Fruit fly (Drosophila melanogaster) whole organism, embryonic: ENCODE data around the gene CG5181.

Source experiments
- Atf3 ChIP-seq: fragments of 200-800 bp; sonication (Bioruptor generic); optimal IDR thresholded peaks from 3 replicates; lab custom pipeline; 2016; ENCODE audit warnings: missing biosample characterization, missing genetic modification characterization
- BtbVII ChIP-seq: fragments of 200-800 bp; sonication (Bioruptor generic); optimal IDR thresholded peaks from 3 replicates; lab custom pipeline; 2017; ENCODE audit warnings: missing biosample characterization, mild to moderate bottlenecking, missing genetic modification characterization
- CG1024 ChIP-seq: fragments of 200-800 bp; sonication (Bioruptor generic); IDR thresholded peaks from 2 replicates; pipeline ENCODE4 v1.3.6; 2022; ENCODE audit warnings: missing biosample characterization, missing genetic modification characterization
- CG10274 ChIP-seq: fragments of 200-800 bp; sonication (Bioruptor generic); optimal IDR thresholded peaks from 3 replicates; lab custom pipeline; 2017; ENCODE audit warnings: missing biosample characterization, mild to moderate bottlenecking, missing genetic modification characterization
- CG11560 ChIP-seq: fragments of 200-800 bp; sonication (Bioruptor generic); IDR thresholded peaks from 3 replicates; pipeline ENCODE4 v1.3.6; 2022; ENCODE audit warnings: missing biosample characterization, missing genetic modification characterization
- CG12071 ChIP-seq: fragments of 200-800 bp; sonication (Bioruptor generic); optimal IDR thresholded peaks from 3 replicates; lab custom pipeline; 2018; ENCODE audit warnings: missing biosample characterization, mild to moderate bottlenecking, missing genetic modification characterization
- CG12391 ChIP-seq: fragments of 200-800 bp; sonication (Bioruptor generic); optimal IDR thresholded peaks from 3 replicates; lab custom pipeline; 2018; ENCODE audit warnings: missing biosample characterization, mild to moderate bottlenecking, missing genetic modification characterization, moderate library complexity
- CG13296 ChIP-seq: fragments of 200-800 bp; sonication (Bioruptor generic); optimal IDR thresholded peaks from 3 replicates; lab custom pipeline; 2018; ENCODE audit warnings: missing biosample characterization, mild to moderate bottlenecking, missing genetic modification characterization
- CG13775 ChIP-seq: fragments of 200-800 bp; sonication (Bioruptor generic); optimal IDR thresholded peaks from 3 replicates; lab custom pipeline; 2017; ENCODE audit warnings: missing biosample characterization, mild to moderate bottlenecking, missing genetic modification characterization
- CG14441 ChIP-seq: fragments of 200-800 bp; sonication (Bioruptor generic); IDR thresholded peaks from 2 replicates; pipeline ENCODE4 v1.3.6; 2022; ENCODE audit warnings: missing biosample characterization, missing genetic modification characterization
- CG14667 ChIP-seq: fragments of 200-800 bp; sonication (Bioruptor generic); IDR thresholded peaks from 2 replicates; pipeline ENCODE4 v1.3.6; 2022; ENCODE audit warnings: missing biosample characterization, missing genetic modification characterization
- CG15269 ChIP-seq: fragments of 200-800 bp; sonication (Bioruptor generic); optimal IDR thresholded peaks from 2 replicates; lab custom pipeline; 2018; ENCODE audit warnings: missing biosample characterization, mild to moderate bottlenecking, missing genetic modification characterization, moderate library complexity
- CG1529 ChIP-seq: fragments of 200-800 bp; sonication (Bioruptor generic); optimal IDR thresholded peaks from 3 replicates; lab custom pipeline; 2018; ENCODE audit warnings: missing biosample characterization, missing genetic modification characterization
- CG15601 ChIP-seq: fragments of 200-800 bp; sonication (Bioruptor generic); optimal IDR thresholded peaks from 3 replicates; lab custom pipeline; 2019; ENCODE audit warnings: missing biosample characterization, mild to moderate bottlenecking, missing genetic modification characterization, moderate library complexity
- CG17612 ChIP-seq: fragments of 200-800 bp; sonication (Bioruptor generic); IDR thresholded peaks from 2 replicates; pipeline ENCODE4 v1.3.6; 2022; ENCODE audit warnings: missing biosample characterization, missing genetic modification characterization
- CG2678 ChIP-seq: fragments of 200-800 bp; sonication (Bioruptor generic); optimal IDR thresholded peaks from 3 replicates; lab custom pipeline; 2019; ENCODE audit warnings: missing biosample characterization, mild to moderate bottlenecking, missing genetic modification characterization, moderate library complexity
- CG43689 ChIP-seq: fragments of 200-800 bp; sonication (Bioruptor generic); IDR thresholded peaks from 2 replicates; pipeline ENCODE4 v1.3.6; 2022; ENCODE audit warnings: missing biosample characterization, missing genetic modification characterization
- CG4820 ChIP-seq: fragments of 200-800 bp; sonication (Bioruptor generic); optimal IDR thresholded peaks from 3 replicates; lab custom pipeline; 2016; ENCODE audit warnings: missing biosample characterization, missing genetic modification characterization
- CG6254 ChIP-seq: fragments of 200-800 bp; sonication (Bioruptor generic); optimal IDR thresholded peaks from 3 replicates; lab custom pipeline; 2017; ENCODE audit warnings: mild to moderate bottlenecking, missing biosample characterization, missing genetic modification reagents, missing genetic modification characterization
- CG9215 ChIP-seq: fragments of 200-800 bp; sonication (Bioruptor generic); IDR thresholded peaks from 2 replicates; pipeline ENCODE4 v1.3.6; 2022; ENCODE audit warnings: missing biosample characterization, missing genetic modification characterization
- HLH4C ChIP-seq: fragments of 200-800 bp; sonication (Bioruptor generic); IDR thresholded peaks from 3 replicates; pipeline ENCODE4 v1.3.6; 2022; ENCODE audit warnings: missing biosample characterization, missing genetic modification characterization; ENCODE audit not compliant: partially characterized antibody
- Hsf ChIP-seq: fragments of 200-800 bp; sonication (Bioruptor generic); optimal IDR thresholded peaks from 3 replicates; lab custom pipeline; 2016; ENCODE audit warnings: missing biosample characterization, missing genetic modification characterization
- MBD-R2 ChIP-seq: fragments of 200-800 bp; sonication (Bioruptor generic); IDR thresholded peaks from 2 replicates; pipeline ENCODE4 v1.3.6; 2022; ENCODE audit warnings: missing biosample characterization, missing genetic modification characterization
- Mrtf ChIP-seq: fragments of 200-800 bp; sonication (Bioruptor generic); IDR thresholded peaks from 3 replicates; pipeline ENCODE4 v1.3.6; 2022; ENCODE audit warnings: missing biosample characterization, missing genetic modification characterization
- Pdp1 ChIP-seq, 2 experiments: fragments of 200-800 bp; sonication (Bioruptor generic); optimal IDR thresholded peaks; 3 replicates each; lab custom pipeline; 2016; ENCODE audit warnings: missing biosample characterization in 2 of 2, missing genetic modification characterization in 2 of 2, mild to moderate bottlenecking in 1 of 2, moderate library complexity in 1 of 2
- Spps ChIP-seq: fragments of 200-800 bp; sonication (Bioruptor generic); optimal IDR thresholded peaks from 2 replicates; lab custom pipeline; 2018; ENCODE audit warnings: missing biosample characterization, mild to moderate bottlenecking, missing genetic modification characterization
- Ssrp ChIP-seq: fragments of 200-800 bp; sonication (Bioruptor generic); optimal IDR thresholded peaks from 2 replicates; lab custom pipeline; 2018; ENCODE audit warnings: missing biosample characterization, mild to moderate bottlenecking, missing genetic modification characterization, moderate library complexity
- amos ChIP-seq: fragments of 200-800 bp; sonication (Bioruptor generic); IDR thresholded peaks from 2 replicates; pipeline ENCODE4 v1.3.6; 2022; ENCODE audit warnings: missing biosample characterization, missing genetic modification characterization; ENCODE audit not compliant: partially characterized antibody
- bowl ChIP-seq: fragments of 200-800 bp; sonication (Bioruptor generic); IDR thresholded peaks from 2 replicates; pipeline ENCODE4 v1.3.6; 2022; ENCODE audit warnings: missing biosample characterization, missing genetic modification characterization
- cato ChIP-seq: fragments of 200-800 bp; sonication (Bioruptor generic); optimal IDR thresholded peaks from 2 replicates; lab custom pipeline; 2016; ENCODE audit warnings: missing biosample characterization, missing genetic modification characterization, borderline replicate concordance
- cwo ChIP-seq: fragments of 200-800 bp; sonication (Bioruptor generic); optimal IDR thresholded peaks from 3 replicates; lab custom pipeline; 2017; ENCODE audit warnings: missing biosample characterization, missing genetic modification characterization, mild to moderate bottlenecking, moderate library complexity, missing genetic modification reagents
- esg ChIP-seq: fragments of 200-800 bp; sonication (Bioruptor generic); conservative IDR thresholded peaks from 2 replicates; pipeline ENCODE4 v1.3.6; 2022; ENCODE audit warnings: missing biosample characterization, missing genetic modification characterization
- exex ChIP-seq: fragments of 200-800 bp; sonication (Bioruptor generic); optimal IDR thresholded peaks from 4 replicates; lab custom pipeline; 2018; ENCODE audit warnings: missing biosample characterization, mild to moderate bottlenecking, missing genetic modification characterization, moderate library complexity
- eyg ChIP-seq: fragments of 200-800 bp; sonication (Bioruptor generic); optimal IDR thresholded peaks from 3 replicates; lab custom pipeline; 2016; ENCODE audit warnings: missing biosample characterization, missing genetic modification characterization
- gcm2 ChIP-seq: fragments of 200-800 bp; sonication (Bioruptor generic); optimal IDR thresholded peaks from 2 replicates; lab custom pipeline; 2016; ENCODE audit warnings: missing biosample characterization, missing genetic modification characterization
- grau ChIP-seq: fragments of 200-800 bp; optimal IDR thresholded peaks from 3 replicates; lab custom pipeline; 2019; ENCODE audit warnings: missing biosample characterization, mild to moderate bottlenecking, missing genetic modification characterization, moderate library complexity
- gsb ChIP-seq: fragments of 200-800 bp; sonication (Bioruptor generic); IDR thresholded peaks from 2 replicates; pipeline ENCODE4 v1.3.6; 2022; ENCODE audit warnings: missing biosample characterization, missing genetic modification characterization
- gsb-n ChIP-seq: fragments of 200-800 bp; sonication (Bioruptor generic); optimal IDR thresholded peaks from 3 replicates; lab custom pipeline; 2018; ENCODE audit warnings: missing biosample characterization, mild to moderate bottlenecking, missing genetic modification characterization
- ham ChIP-seq: fragments of 200-800 bp; sonication (Bioruptor generic); IDR thresholded peaks from 2 replicates; pipeline ENCODE4 v1.3.6; 2022; ENCODE audit warnings: missing biosample characterization, missing genetic modification characterization
- mld ChIP-seq: fragments of 200-800 bp; sonication (Bioruptor generic); IDR thresholded peaks from 3 replicates; pipeline ENCODE4 v1.3.6; 2022; ENCODE audit warnings: missing biosample characterization, missing genetic modification characterization; ENCODE audit not compliant: partially characterized antibody
- nom ChIP-seq: fragments of 200-800 bp; sonication (Bioruptor generic); optimal IDR thresholded peaks from 2 replicates; lab custom pipeline; 2017; ENCODE audit warnings: missing biosample characterization, missing genetic modification characterization, mild to moderate bottlenecking, moderate library complexity, missing genetic modification reagents
- odd ChIP-seq: fragments of 200-800 bp; sonication (Bioruptor generic); optimal IDR thresholded peaks from 2 replicates; lab custom pipeline; 2017; ENCODE audit warnings: missing biosample characterization, mild to moderate bottlenecking, missing genetic modification characterization
- pum ChIP-seq: fragments of 200-800 bp; sonication (Bioruptor generic); optimal IDR thresholded peaks from 2 replicates; lab custom pipeline; 2016; ENCODE audit warnings: missing biosample characterization, missing genetic modification characterization
- ro ChIP-seq: fragments of 200-800 bp; sonication (Bioruptor generic); IDR thresholded peaks from 2 replicates; pipeline ENCODE4 v1.3.6; 2022; ENCODE audit warnings: missing biosample characterization, missing genetic modification characterization
- so ChIP-seq: fragments of 200-800 bp; sonication (Bioruptor generic); IDR thresholded peaks from 3 replicates; pipeline ENCODE4 v1.3.6; 2022; ENCODE audit warnings: missing biosample characterization, missing genetic modification characterization
- sob ChIP-seq: fragments of 200-800 bp; sonication (Bioruptor generic); IDR thresholded peaks from 2 replicates; pipeline ENCODE4 v1.3.6; 2022; ENCODE audit warnings: missing biosample characterization, missing genetic modification characterization
- sug ChIP-seq: fragments of 200-800 bp; optimal IDR thresholded peaks from 2 replicates; lab custom pipeline; 2019; ENCODE audit warnings: missing biosample characterization, mild to moderate bottlenecking, missing genetic modification characterization, moderate library complexity
- tup ChIP-seq: fragments of 200-800 bp; sonication (Bioruptor generic); optimal IDR thresholded peaks from 2 replicates; lab custom pipeline; 2016; ENCODE audit warnings: missing biosample characterization, mild to moderate bottlenecking, missing genetic modification characterization, moderate library complexity
- vvl ChIP-seq: fragments of 200-800 bp; sonication (Bioruptor generic); IDR thresholded peaks from 2 replicates; pipeline ENCODE4 v1.3.6; 2022; ENCODE audit warnings: missing biosample characterization, missing genetic modification characterization

The CG5181 gene

DNA sequence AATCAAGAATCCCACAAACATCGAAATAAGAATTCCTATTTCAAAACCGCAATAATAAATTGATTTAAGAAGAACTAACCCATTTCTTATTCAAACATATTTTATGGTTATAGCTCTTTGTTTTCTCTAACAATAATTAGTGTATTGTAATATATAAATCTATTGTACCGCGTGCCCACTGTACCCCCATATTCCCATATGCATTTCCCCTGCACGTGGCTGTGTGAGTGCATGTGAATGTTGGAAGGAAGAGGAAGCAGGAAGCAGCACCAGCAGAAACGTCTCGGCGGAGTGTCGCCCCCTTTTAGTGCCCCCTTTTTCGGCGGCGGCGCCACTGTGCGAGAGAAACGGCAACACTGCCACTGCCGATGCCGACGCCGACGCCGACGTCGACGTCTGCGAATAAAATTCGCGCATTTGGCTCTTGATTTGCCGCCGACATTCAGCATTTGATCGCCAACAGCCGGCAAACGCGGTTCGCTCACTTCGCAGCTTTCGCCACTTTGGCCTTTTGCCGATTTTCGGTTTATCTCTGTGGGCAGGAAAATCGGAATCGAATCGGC, 13.8 kb upstream of the CG5181 start (continued):
- TF ChIP-seq Atf3 (GFP tag; lab: Kevin White, UChicago) = no peak
- TF ChIP-seq CG1024 (GFP tag; lab: Robert Waterston, UW) = 0 out of 2 replicates have a peak, but pooled peaks have one; percentile 30
- no peak for TF ChIP-seq CG15269 (tag; lab: Kevin White, UChicago)
- peak; percentile 60 for TF ChIP-seq cwo (GFP tag; lab: Kevin White, UChicago)
- TF ChIP-seq odd (GFP tag; lab: Kevin White, UChicago) = no peak
- 0 out of 2 replicates have a peak, but pooled peaks have one; percentile 15 for TF ChIP-seq amos (GFP tag; lab: Robert Waterston, UW)
- TF ChIP-seq CG13296 = no peak
- no peak for TF ChIP-seq CG10274 (GFP tag; lab: Kevin White, UChicago)
- TF ChIP-seq exex (tag; lab: Kevin White, UChicago) = peak; percentile 5
- TF ChIP-seq pum (GFP tag; lab: Kevin White, UChicago) = no peak
- peak; percentile 23 for TF ChIP-seq CG2678
- no peak for TF ChIP-seq mld (GFP tag; lab: Robert Waterston, UW)
- 0 out of 3 replicates have a peak, but pooled peaks have one; percentile 14 for TF ChIP-seq so (GFP tag; lab: Robert Waterston, UW)
- no peak for TF ChIP-seq Pdp1 (GFP tag; optimal IDR thresholded peaks at IDR 0.05; lab: Kevin White, UChicago)
- TF ChIP-seq MBD-R2 (GFP tag; lab: Robert Waterston, UW) = peak; percentile 38; the same call in 1 of the 2 replicates
- TF ChIP-seq gsb (GFP tag; lab: Robert Waterston, UW) = 0 out of 2 replicates have a peak, but pooled peaks have one; percentile 36
- peak; percentile 16 for TF ChIP-seq eyg (GFP tag; lab: Kevin White, UChicago)
- TF ChIP-seq esg = peak; percentile 46; the same call in 1 of the 2 replicates
- peak; percentile 41; the same call in 1 of the 2 replicates for TF ChIP-seq CG14441 (GFP tag; lab: Robert Waterston, UW)
- TF ChIP-seq CG6254 = peak; percentile 43
- TF ChIP-seq bowl (GFP tag; lab: Robert Waterston, UW) = no peak
- no peak for TF ChIP-seq CG17612 (GFP tag; lab: Robert Waterston, UW)
- no peak for TF ChIP-seq CG12071 (GFP tag; lab: Kevin White, UChicago)
- peak; percentile 89 for TF ChIP-seq grau (tag; lab: Kevin White, UChicago)
- peak; percentile 34 for TF ChIP-seq CG13775 (GFP tag; lab: Kevin White, UChicago)
- TF ChIP-seq Mrtf (GFP tag; lab: Robert Waterston, UW) = no peak
- TF ChIP-seq Ssrp (tag; lab: Kevin White, UChicago) = no peak
- TF ChIP-seq Spps (tag; lab: Kevin White, UChicago) = no peak
- no peak for TF ChIP-seq cato
- TF ChIP-seq CG43689 (GFP tag; lab: Robert Waterston, UW) = no peak
- TF ChIP-seq tup (GFP tag; lab: Kevin White, UChicago) = peak; percentile 8
- no peak for TF ChIP-seq gcm2
- 0 out of 3 replicates have a peak, but pooled peaks have one; percentile 22 for TF ChIP-seq CG11560 (tag; lab: Robert Waterston, UW)
- peak; percentile 12 for TF ChIP-seq Hsf
- no peak for TF ChIP-seq HLH4C (GFP tag; lab: Robert Waterston, UW)
- TF ChIP-seq ham (GFP tag; lab: Robert Waterston, UW) = no peak
- TF ChIP-seq gsb-n (tag; lab: Kevin White, UChicago) = no peak
- no peak for TF ChIP-seq sug
- peak; percentile 31; the same call in 1 of the 2 replicates for TF ChIP-seq sob
- TF ChIP-seq CG12391 (tag; lab: Kevin White, UChicago) = peak; percentile 5
- TF ChIP-seq CG1529 (GFP tag; lab: Kevin White, UChicago) = no peak
- TF ChIP-seq vvl = peak; percentile 29
- TF ChIP-seq CG14667 (GFP tag; lab: Robert Waterston, UW) = 0 out of 2 replicates have a peak, but pooled peaks have one; percentile 18
- TF ChIP-seq CG4820 = no peak
- peak; percentile 76 for TF ChIP-seq nom (GFP tag; lab: Kevin White, UChicago)
- peak; percentile 52 for TF ChIP-seq CG9215 (GFP tag; lab: Robert Waterston, UW)
- TF ChIP-seq ro = no peak
- TF ChIP-seq BtbVII = no peak
- no peak for TF ChIP-seq CG15601
